Fruit fly (Drosophila melanogaster): ENCODE measurements around the gene Actn3.

dm6 chr3R:16954423-16954822 lies 23.2 kb downstream of the Actn3 start:
- no peak for TF ChIP-seq CG15710 (tag; optimal IDR thresholded peaks at IDR 0.05)
- no peak for TF ChIP-seq rn (GFP tag; IDR thresholded peaks at IDR 0.05)
- TF ChIP-seq EcR (GFP tag; optimal IDR thresholded peaks at IDR 0.05): no peak
- TF ChIP-seq CG32121 (GFP tag; IDR thresholded peaks at IDR 0.05): no peak
- no peak for TF ChIP-seq CG10348 (GFP tag; IDR thresholded peaks at IDR 0.05)
- no peak for TF ChIP-seq fd96Ca (GFP tag; IDR thresholded peaks at IDR 0.05)
- no peak for TF ChIP-seq Pif1A (GFP tag; optimal IDR thresholded peaks at IDR 0.05)
- no peak for TF ChIP-seq gl (tag; optimal IDR thresholded peaks at IDR 0.05)

Data from whole organism, pupa.